Worm (Caenorhabditis elegans) whole organism, L4/young adult: ENCODE measurements around the gene F07G6.12.

Experiments used
- dao-5 ChIP-seq: sonication (generic microtip); optimal IDR thresholded peaks from 2 replicates; lab custom pipeline; 2016; ENCODE audit warnings: missing genotype, missing genetic modification characterization, moderate library complexity, missing compliant biosample characterization
- him-1 ChIP-seq: sonication (generic microtip); optimal IDR thresholded peaks from 2 replicates; lab custom pipeline; 2016; ENCODE audit warnings: missing genotype, missing genetic modification reagents, missing genetic modification characterization, missing compliant biosample characterization

- TF ChIP-seq dao-5 (tag; lab: Kevin White, UChicago), result no peak
- no peak for TF ChIP-seq him-1 (tag; lab: Kevin White, UChicago)
Measured at ce11 chrX:1703840-1704239, 32.2 kb upstream of the F07G6.12 start, which contains the start of gene C36C9.5.
